Worm (Caenorhabditis elegans) whole organism, early embryonic: ENCODE results near the gene amdh-1.

Experiments
- ama-1 ChIP-seq: fragments of 150-350 bp; optimal IDR thresholded peaks from 2 replicates; lab custom pipeline; 2014
- hmbx-1 ChIP-seq: sonication (generic microtip); optimal IDR thresholded peaks from 2 replicates; lab custom pipeline; 2016; ENCODE audit warnings: mild to moderate bottlenecking, missing genetic modification characterization, missing compliant biosample characterization
- hmg-4 ChIP-seq: fragments of 200-800 bp; sonication (Bioruptor generic); optimal IDR thresholded peaks from 2 replicates; lab custom pipeline; 2018; ENCODE audit warnings: mild to moderate bottlenecking, missing genetic modification characterization, missing compliant biosample characterization
- scrt-1 ChIP-seq: fragments of 200-800 bp; sonication (Bioruptor generic); IDR thresholded peaks from 2 replicates; pipeline ENCODE4 v1.3.6; 2022; ENCODE audit warnings: missing genetic modification characterization, missing compliant biosample characterization
- sea-1 ChIP-seq: fragments of 200-800 bp; sonication (Bioruptor generic); conservative IDR thresholded peaks from 2 replicates; pipeline ENCODE4 v1.3.6; 2022; ENCODE audit warnings: missing genetic modification characterization, missing compliant biosample characterization
- tbx-11 ChIP-seq: fragments of 200-800 bp; sonication (Bioruptor generic); IDR thresholded peaks from 2 replicates; pipeline ENCODE4 v1.3.6; 2022; ENCODE audit warnings: missing genetic modification characterization, missing compliant biosample characterization
- tbx-37 ChIP-seq: fragments of 200-800 bp; sonication (Bioruptor generic); conservative IDR thresholded peaks from 2 replicates; pipeline ENCODE4 v1.3.6; 2022; ENCODE audit warnings: missing genetic modification reagents, missing genetic modification characterization, missing compliant biosample characterization

DNA sequence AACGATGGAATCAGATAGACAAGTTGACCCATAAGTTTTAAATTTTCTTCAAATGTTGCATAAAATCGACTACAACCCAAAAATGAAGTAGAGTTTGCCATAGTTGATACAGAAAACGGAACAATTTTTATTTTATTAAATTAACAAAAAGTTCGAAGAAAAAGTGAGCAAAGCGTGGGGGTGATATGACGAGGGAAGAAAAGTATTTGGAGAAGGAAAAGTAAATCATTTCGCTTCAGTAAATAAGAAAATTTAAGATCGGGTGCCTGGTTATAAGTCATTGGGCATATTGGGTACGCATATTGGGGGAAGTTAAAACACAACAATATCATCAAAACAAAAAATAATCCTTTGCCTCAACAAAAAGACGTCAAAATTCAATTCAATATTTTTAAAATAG lies 14.3 kb downstream of the amdh-1 start, which contains the start of gene srg-6:
- TF ChIP-seq ama-1 (no peak), tbx-37 (GFP tag; lab: Robert Waterston, UW) (no peak), hmg-4 (no peak), tbx-11 (GFP tag; lab: Robert Waterston, UW) (no peak), scrt-1 (GFP tag; lab: Robert Waterston, UW) (no peak), sea-1 (GFP tag; lab: Robert Waterston, UW) (no peak), hmbx-1 (tag; lab: Kevin White, UChicago) (no peak)
